Worm (Caenorhabditis elegans): Measurements from ENCODE around the gene acs-17.

Gene acs-17

ce11 chrX:5942171-5942570 lies 2.1 kb downstream of the acs-17 start (continued):
- TF ChIP-seq pax-3 (tag; optimal IDR thresholded peaks at IDR 0.05) (no peak), fos-1 (tag; optimal IDR thresholded peaks at IDR 0.05) (no peak), ztf-4 (tag; optimal IDR thresholded peaks at IDR 0.05) (no peak), C16A3.4 (tag; optimal IDR thresholded peaks at IDR 0.05) (peak; percentile 8), lin-13 (GFP tag; optimal IDR thresholded peaks at IDR 0.05) (no peak), nhr-71 (tag; optimal IDR thresholded peaks at IDR 0.05) (peak; percentile 92), unc-30 (tag; optimal IDR thresholded peaks at IDR 0.05) (no peak), vab-15 (tag; optimal IDR thresholded peaks at IDR 0.05) (no peak), zip-4 (GFP tag; optimal IDR thresholded peaks at IDR 0.05) (no peak), ztf-11 (tag; optimal IDR thresholded peaks at IDR 0.05) (no peak), ceh-90 (tag; optimal IDR thresholded peaks at IDR 0.05) (no peak), snu-23 (GFP tag; optimal IDR thresholded peaks at IDR 0.05) (peak; percentile 83), nhr-47 (tag; optimal IDR thresholded peaks at IDR 0.05) (peak; percentile 44), mep-1 (tag; optimal IDR thresholded peaks at IDR 0.05) (peak; percentile 70), fkh-4 (tag; optimal IDR thresholded peaks at IDR 0.05; ENCODE audit: borderline replicate concordance) (no peak), tlp-1 (tag; optimal IDR thresholded peaks at IDR 0.05) (no peak), rnt-1 (tag; optimal IDR thresholded peaks at IDR 0.05) (peak; percentile 70), grh-1 (GFP tag; IDR thresholded peaks at IDR 0.05) (no peak), aly-2 (tag; optimal IDR thresholded peaks at IDR 0.05) (no peak), zag-1 (tag; optimal IDR thresholded peaks at IDR 0.05) (no peak), nhr-19 (GFP tag; conservative IDR thresholded peaks at IDR 0.05) (peak; percentile 69), sup-37 (GFP tag; optimal IDR thresholded peaks at IDR 0.05) (no peak), ceh-88 (GFP tag; IDR thresholded peaks at IDR 0.05) (no peak), sox-4 (tag; optimal IDR thresholded peaks at IDR 0.05) (no peak), blmp-1 (tag; optimal IDR thresholded peaks at IDR 0.05) (peak; percentile 49), ceh-82 (tag; optimal IDR thresholded peaks at IDR 0.05) (peak in 1 of 3 experiments; percentile 22), swsn-7 (tag; optimal IDR thresholded peaks at IDR 0.05) (peak; percentile 36), nhr-90 (tag; optimal IDR thresholded peaks at IDR 0.05; ENCODE audit: poor library complexity) (peak; percentile 39), egl-27 (tag; optimal IDR thresholded peaks at IDR 0.05) (no peak), efl-1 (optimal IDR thresholded peaks at IDR 0.05) (peak; percentile 4 to 18), efl-1 (GFP tag; optimal IDR thresholded peaks at IDR 0.05 in 1 of 2) (peak; percentile 20 to 86), hlh-4 (tag; optimal IDR thresholded peaks at IDR 0.05) (no peak)

- TF ChIP-seq nhr-85 (tag) (peak; percentile 26), zag-1 (tag; optimal IDR thresholded peaks at IDR 0.05) (no peak), nhr-12 (tag; optimal IDR thresholded peaks at IDR 0.05) (no peak), fkh-8 (tag; optimal IDR thresholded peaks at IDR 0.05) (no peak), C34B4.2 (tag; optimal IDR thresholded peaks at IDR 0.05) (no peak), elt-2 (tag; optimal IDR thresholded peaks at IDR 0.05) (peak; percentile 13), dsc-1 (tag; optimal IDR thresholded peaks at IDR 0.05) (no peak)
These were observed 3.0 kb downstream of the acs-17 start for ce11 chrX:5941325-5941724.

- TF ChIP-seq lsy-2 (tag; optimal IDR thresholded peaks at IDR 0.05) (no peak), C16A3.4 (tag; optimal IDR thresholded peaks at IDR 0.05) (no peak), zag-1 (tag; optimal IDR thresholded peaks at IDR 0.05) (no peak), nhr-19 (GFP tag; conservative IDR thresholded peaks at IDR 0.05) (no peak), tbx-2 (tag; optimal IDR thresholded peaks at IDR 0.05) (no peak), nhr-47 (tag; optimal IDR thresholded peaks at IDR 0.05) (no peak), fos-1 (tag; optimal IDR thresholded peaks at IDR 0.05) (no peak), hlh-17 (GFP tag; optimal IDR thresholded peaks at IDR 0.05; ENCODE audit: borderline replicate concordance) (no peak), xbp-1 (tag; optimal IDR thresholded peaks at IDR 0.05) (no peak), mdl-1 (tag; optimal IDR thresholded peaks at IDR 0.05) (no peak), pag-3 (tag; optimal IDR thresholded peaks at IDR 0.05; ENCODE audit: borderline replicate concordance, insufficient read depth) (no peak), blmp-1 (tag; optimal IDR thresholded peaks at IDR 0.05) (no peak), Y116A8C.19 (tag; optimal IDR thresholded peaks at IDR 0.05; ENCODE audit: borderline replicate concordance) (no peak), nhr-71 (tag; optimal IDR thresholded peaks at IDR 0.05) (no peak), mef-2 (tag; optimal IDR thresholded peaks at IDR 0.05) (no peak), unc-30 (tag; optimal IDR thresholded peaks at IDR 0.05) (no peak)
These were observed 8.8 kb downstream of the acs-17 start, which contains the start of gene C46F4.3 for ce11 chrX:5935473-5935872. Gene C46F4.3 (plus strand): TSS chrX:5935773.

Data from whole organism, L1 larva.